Worm (Caenorhabditis elegans): ENCODE data around the gene T05B9.1.

DNA sequence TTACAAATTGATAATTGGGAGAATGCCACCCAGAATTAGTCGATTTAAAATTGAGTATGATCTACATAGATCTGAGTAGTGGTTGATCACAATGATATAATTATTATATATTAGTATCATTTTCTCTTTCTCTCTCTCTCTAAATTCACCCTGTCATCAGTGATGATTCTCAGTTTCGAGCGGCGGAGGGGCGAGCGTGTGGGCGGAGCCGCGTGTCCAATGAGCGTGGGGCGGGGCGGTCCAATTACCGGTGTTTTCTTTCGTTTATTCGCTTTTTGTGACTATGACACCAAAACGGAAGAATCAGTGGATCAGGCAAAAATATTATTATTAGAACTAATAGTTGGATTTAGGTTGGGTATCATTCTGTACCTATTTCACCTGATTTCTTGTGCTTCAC lies 19.0 kb upstream of the T05B9.1 start:
- TF ChIP-seq lin-13 (tag; optimal IDR thresholded peaks at IDR 0.05) (no peak), ces-1 (GFP tag; optimal IDR thresholded peaks at IDR 0.05) (no peak), sem-2 (GFP tag; optimal IDR thresholded peaks at IDR 0.05) (no peak), blmp-1 (tag; optimal IDR thresholded peaks at IDR 0.05) (no peak), ceh-39 (tag; optimal IDR thresholded peaks at IDR 0.05) (no peak), mab-5 (tag; optimal IDR thresholded peaks at IDR 0.05) (no peak), ztf-11 (tag; optimal IDR thresholded peaks at IDR 0.05) (no peak), pha-4 (tag; optimal IDR thresholded peaks at IDR 0.05) (no peak), M03D4.4 (tag; optimal IDR thresholded peaks at IDR 0.05) (no peak), unc-62 (GFP tag; optimal IDR thresholded peaks at IDR 0.05) (no peak)
